Fruit fly (Drosophila melanogaster) whole organism, prepupa: ENCODE results near the gene CG7430.

Source experiments
- CG11762 ChIP-seq: fragments of 200-800 bp; sonication (Bioruptor generic); optimal IDR thresholded peaks from 3 replicates; lab custom pipeline; 2016; ENCODE audit warnings: missing biosample characterization, missing genetic modification characterization; ENCODE audit not compliant: insufficient read depth
- Sox102F ChIP-seq: fragments of 200-800 bp; sonication (Bioruptor generic); optimal IDR thresholded peaks from 2 replicates; lab custom pipeline; 2016; ENCODE audit warnings: missing biosample characterization, mild to moderate bottlenecking, missing genetic modification characterization

- no peak for TF ChIP-seq CG11762 (GFP tag; lab: Kevin White, UChicago)
- no peak for TF ChIP-seq Sox102F (GFP tag; lab: Kevin White, UChicago)
Observed at dm6 chr3L:17804511-17804910, 42.2 kb upstream of the CG7430 start, which contains the start of gene ais.
